Fruit fly (Drosophila melanogaster) whole organism, embryonic: ENCODE data around the gene BomBc3.
A peak's percentile ranks its signal among the peaks of the same experiment; 100 is the strongest.

Experiments used
- BtbVII ChIP-seq: fragments of 200-800 bp; sonication (Bioruptor generic); optimal IDR thresholded peaks from 3 replicates; lab custom pipeline; 2017; ENCODE audit warnings: missing biosample characterization, mild to moderate bottlenecking, missing genetic modification characterization
- CG13123 ChIP-seq: fragments of 200-800 bp; sonication (Bioruptor generic); optimal IDR thresholded peaks from 2 replicates; lab custom pipeline; 2016; ENCODE audit warnings: missing biosample characterization, missing genetic modification characterization
- CG13894 ChIP-seq: fragments of 200-800 bp; sonication (Bioruptor generic); optimal IDR thresholded peaks from 3 replicates; lab custom pipeline; 2018; ENCODE audit warnings: missing biosample characterization, mild to moderate bottlenecking, missing genetic modification characterization, moderate library complexity
- CG17829 ChIP-seq: fragments of 200-800 bp; optimal IDR thresholded peaks from 2 replicates; lab custom pipeline; 2019; ENCODE audit warnings: missing biosample characterization, mild to moderate bottlenecking, missing genetic modification characterization, moderate library complexity
- CG42726 ChIP-seq: fragments of 200-800 bp; sonication (Bioruptor generic); IDR thresholded peaks from 2 replicates; pipeline ENCODE4 v1.3.6; 2022; ENCODE audit warnings: missing biosample characterization, missing genetic modification characterization; ENCODE audit not compliant: partially characterized antibody
- CG6654 ChIP-seq: fragments of 200-800 bp; sonication (Bioruptor generic); optimal IDR thresholded peaks from 2 replicates; lab custom pipeline; 2017; ENCODE audit warnings: missing biosample characterization, mild to moderate bottlenecking, missing genetic modification characterization
- CG6683 ChIP-seq: fragments of 200-800 bp; sonication (Bioruptor generic); optimal IDR thresholded peaks from 2 replicates; lab custom pipeline; 2017; ENCODE audit warnings: missing biosample characterization, mild to moderate bottlenecking, missing genetic modification characterization, missing genetic modification reagents
- CG6791 ChIP-seq: fragments of 200-800 bp; sonication (Bioruptor generic); IDR thresholded peaks from 3 replicates; pipeline ENCODE4 v1.3.6; 2022; ENCODE audit warnings: missing biosample characterization, missing genetic modification characterization; ENCODE audit not compliant: partially characterized antibody
- NK7.1 ChIP-seq: fragments of 200-800 bp; sonication (Bioruptor generic); optimal IDR thresholded peaks from 3 replicates; lab custom pipeline; 2016; ENCODE audit warnings: missing biosample characterization, missing genetic modification characterization
- Neu2 ChIP-seq: fragments of 200-800 bp; sonication (Bioruptor generic); optimal IDR thresholded peaks from 3 replicates; lab custom pipeline; 2016; ENCODE audit warnings: missing biosample characterization, missing genetic modification characterization, borderline replicate concordance
- dmrt99B ChIP-seq: fragments of 200-800 bp; sonication (Bioruptor generic); optimal IDR thresholded peaks from 2 replicates; lab custom pipeline; 2018; ENCODE audit warnings: missing biosample characterization, mild to moderate bottlenecking, missing genetic modification characterization, moderate library complexity
- nau ChIP-seq: fragments of 200-800 bp; sonication (Bioruptor generic); optimal IDR thresholded peaks from 3 replicates; lab custom pipeline; 2017; ENCODE audit warnings: missing biosample characterization, mild to moderate bottlenecking, missing genetic modification characterization, missing genetic modification reagents
- vvl ChIP-seq: fragments of 200-800 bp; sonication (Bioruptor generic); IDR thresholded peaks from 2 replicates; pipeline ENCODE4 v1.3.6; 2022; ENCODE audit warnings: missing biosample characterization, missing genetic modification characterization

dm6 chr3R:22041625-22042282 is 45.1 kb upstream of the BomBc3 start, which contains the start of gene how:
- TF ChIP-seq dmrt99B (no peak), NK7.1 (GFP tag; lab: Kevin White, UChicago) (peak; percentile 8), Neu2 (no peak), CG6683 (GFP tag; lab: Kevin White, UChicago) (no peak), CG42726 (0 out of 2 replicates have a peak, but pooled peaks have one; percentile 3), nau (GFP tag; lab: Kevin White, UChicago) (peak; percentile 24), CG17829 (peak; percentile 34), CG6791 (GFP tag; lab: Robert Waterston, UW) (no peak), BtbVII (no peak), CG13123 (GFP tag; lab: Kevin White, UChicago) (no peak), CG6654 (no peak), vvl (GFP tag; lab: Robert Waterston, UW) (no peak), CG13894 (peak; percentile 33)
